Comparison of ENCODE assay signal across 1 fruit fly cellular context in the genomic region with DNA sequence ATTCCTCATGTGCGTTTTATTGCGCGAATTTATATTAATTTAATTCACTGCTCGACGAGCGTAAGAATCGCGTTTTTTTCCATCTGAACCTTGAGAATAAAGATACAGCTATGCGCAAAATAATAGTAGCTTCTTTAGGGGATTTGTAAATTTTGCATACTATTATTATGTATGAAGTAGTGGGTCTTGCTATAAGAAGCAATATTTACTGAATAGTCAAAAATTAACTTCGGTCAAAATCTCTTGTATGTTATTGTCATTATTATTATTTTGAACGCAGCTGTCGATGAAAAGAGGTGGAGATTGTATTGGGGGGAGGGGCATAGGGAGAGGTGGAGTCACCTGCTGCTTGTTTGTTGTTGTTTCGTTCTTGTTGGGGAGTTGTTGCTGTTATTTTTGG.
TF ChIP-seq lines count a peak whose summit lies in the region.

No protein-coding gene starts in this region.

TF ChIP-seq in whole organism, embryonic, 481 proteins besides CTCF, POLR2A, EP300 and RAD21 (continued from another document and continues in another):
- peak; percentile 92 for TF ChIP-seq gro (GFP tag; optimal IDR thresholded peaks at IDR 0.05; lab: Kevin White, UChicago)
- peak; percentile 58 for TF ChIP-seq CG16863 (GFP tag; optimal IDR thresholded peaks at IDR 0.05; lab: Kevin White, UChicago)
- TF ChIP-seq Dll (GFP tag; IDR thresholded peaks at IDR 0.05; lab: Robert Waterston, UW; ENCODE audit: partially characterized antibody): no peak
- peak; percentile 5 for TF ChIP-seq Dip3 (GFP tag; optimal IDR thresholded peaks at IDR 0.05; lab: Kevin White, UChicago)
- TF ChIP-seq CG7839 (tag; optimal IDR thresholded peaks at IDR 0.05; lab: Kevin White, UChicago): peak; percentile 93
- TF ChIP-seq chm (GFP tag; IDR thresholded peaks at IDR 0.05; lab: Robert Waterston, UW): peak; percentile 82
- TF ChIP-seq Elba2 (GFP tag; optimal IDR thresholded peaks at IDR 0.05; lab: Kevin White, UChicago): no peak
- peak; percentile 71 for TF ChIP-seq Bteb2 (GFP tag; optimal IDR thresholded peaks at IDR 0.05; lab: Kevin White, UChicago)
- TF ChIP-seq CG13123 (GFP tag; optimal IDR thresholded peaks at IDR 0.05; lab: Kevin White, UChicago): no peak
- peak; percentile 83 for TF ChIP-seq Dbx (GFP tag; IDR thresholded peaks at IDR 0.05; lab: Robert Waterston, UW)
- TF ChIP-seq CG6175 (GFP tag; IDR thresholded peaks at IDR 0.05; lab: Robert Waterston, UW): peak; percentile 61; the same call in 2 of the 3 replicates
- no peak for TF ChIP-seq CG10543 (GFP tag; optimal IDR thresholded peaks at IDR 0.05; lab: Kevin White, UChicago)
- TF ChIP-seq Nf-YA (GFP tag; IDR thresholded peaks at IDR 0.05; lab: Robert Waterston, UW): peak; percentile 80
- peak; percentile 88 for TF ChIP-seq D19A (tag; optimal IDR thresholded peaks at IDR 0.05; lab: Kevin White, UChicago)
- peak; percentile 64 for TF ChIP-seq pho (GFP tag; optimal IDR thresholded peaks at IDR 0.05; lab: Kevin White, UChicago)
- TF ChIP-seq row (GFP tag; IDR thresholded peaks at IDR 0.05; lab: Robert Waterston, UW): peak; percentile 90
- TF ChIP-seq CG12659 (GFP tag; optimal IDR thresholded peaks at IDR 0.05; lab: Kevin White, UChicago): peak; percentile 63
- TF ChIP-seq so (GFP tag; IDR thresholded peaks at IDR 0.05; lab: Robert Waterston, UW): peak; percentile 89
- peak; percentile 32 for TF ChIP-seq CG4707 (GFP tag; optimal IDR thresholded peaks at IDR 0.05; lab: Kevin White, UChicago)
- peak; percentile 76 for TF ChIP-seq zen (tag; optimal IDR thresholded peaks at IDR 0.05; lab: Kevin White, UChicago)
- TF ChIP-seq aop (GFP tag; IDR thresholded peaks at IDR 0.05; lab: Robert Waterston, UW): no peak
- TF ChIP-seq CG1832 (GFP tag; optimal IDR thresholded peaks at IDR 0.05; lab: Kevin White, UChicago): no peak
- TF ChIP-seq sd (tag; optimal IDR thresholded peaks at IDR 0.05; lab: Kevin White, UChicago): peak; percentile 58
- peak; percentile 84 for TF ChIP-seq zfh1 (GFP tag; IDR thresholded peaks at IDR 0.05; lab: Robert Waterston, UW)
- no peak for TF ChIP-seq Sin3A (optimal IDR thresholded peaks at IDR 0.05; lab: Kevin White, UChicago)
- TF ChIP-seq btn (GFP tag; optimal IDR thresholded peaks at IDR 0.05; lab: Kevin White, UChicago): peak; percentile 52
- peak; percentile 60 for TF ChIP-seq CG31365 (tag; optimal IDR thresholded peaks at IDR 0.05; lab: Kevin White, UChicago)
- TF ChIP-seq CG4617 (GFP tag; optimal IDR thresholded peaks at IDR 0.05; lab: Kevin White, UChicago; ENCODE audit: borderline replicate concordance): peak; percentile 12
- TF ChIP-seq CG6272 (GFP tag; IDR thresholded peaks at IDR 0.05; lab: Robert Waterston, UW): peak; percentile 35; the same call in 1 of the 2 replicates
- TF ChIP-seq ERR (GFP tag; optimal IDR thresholded peaks at IDR 0.05; lab: Kevin White, UChicago): no peak
- TF ChIP-seq dati (GFP tag; IDR thresholded peaks at IDR 0.05; lab: Robert Waterston, UW): peak; percentile 65
- TF ChIP-seq slou (GFP tag; optimal IDR thresholded peaks at IDR 0.05; lab: Kevin White, UChicago): peak; percentile 20
- peak; percentile 50; the same call in 1 of the 2 replicates for TF ChIP-seq gt (GFP tag; IDR thresholded peaks at IDR 0.05; lab: Robert Waterston, UW)
- TF ChIP-seq twi (tag; optimal IDR thresholded peaks at IDR 0.05; lab: Kevin White, UChicago): no peak
- peak; percentile 87 for TF ChIP-seq tap (tag; optimal IDR thresholded peaks at IDR 0.05; lab: Kevin White, UChicago)
- TF ChIP-seq HmgD (GFP tag; optimal IDR thresholded peaks at IDR 0.05; lab: Kevin White, UChicago): no peak
- peak; percentile 92 for TF ChIP-seq CG11695 (GFP tag; IDR thresholded peaks at IDR 0.05; lab: Robert Waterston, UW)
- peak; percentile 58; the same call in 1 of the 2 replicates for TF ChIP-seq sim (GFP tag; IDR thresholded peaks at IDR 0.05; lab: Robert Waterston, UW)
- peak; percentile 21 for TF ChIP-seq Camta (GFP tag; optimal IDR thresholded peaks at IDR 0.05; lab: Kevin White, UChicago)
- TF ChIP-seq CG2875 (GFP tag; optimal IDR thresholded peaks at IDR 0.05; lab: Kevin White, UChicago): peak; percentile 52
- TF ChIP-seq CG8359 (GFP tag; optimal IDR thresholded peaks at IDR 0.05; lab: Kevin White, UChicago; ENCODE audit: borderline replicate concordance): peak; percentile 79
- peak; percentile 32; the same call in 1 of the 3 replicates for TF ChIP-seq gce (GFP tag; IDR thresholded peaks at IDR 0.05; lab: Robert Waterston, UW)
- peak; percentile 83 for TF ChIP-seq gem (tag; optimal IDR thresholded peaks at IDR 0.05; lab: Kevin White, UChicago)
- peak; percentile 59 for TF ChIP-seq Nf-YB (GFP tag; optimal IDR thresholded peaks at IDR 0.05; lab: Kevin White, UChicago)
- peak; percentile 90 for TF ChIP-seq CG3847 (GFP tag; IDR thresholded peaks at IDR 0.05; lab: Robert Waterston, UW)
- peak; percentile 90 for TF ChIP-seq CG12071 (GFP tag; optimal IDR thresholded peaks at IDR 0.05; lab: Kevin White, UChicago)
- TF ChIP-seq CG6791 (GFP tag; IDR thresholded peaks at IDR 0.05; lab: Robert Waterston, UW; ENCODE audit: partially characterized antibody): no peak
- no peak for TF ChIP-seq bigmax (GFP tag; optimal IDR thresholded peaks at IDR 0.05; lab: Kevin White, UChicago)
- peak; percentile 89 for TF ChIP-seq CG14014 (GFP tag; IDR thresholded peaks at IDR 0.05; lab: Robert Waterston, UW)
- peak; percentile 89 for TF ChIP-seq CG6854 (GFP tag; optimal IDR thresholded peaks at IDR 0.05; lab: Kevin White, UChicago)
- TF ChIP-seq BtbVII (GFP tag; optimal IDR thresholded peaks at IDR 0.05; lab: Kevin White, UChicago): peak; percentile 90
- no peak for TF ChIP-seq Dfd (GFP tag; optimal IDR thresholded peaks at IDR 0.05; lab: Kevin White, UChicago)
- peak; percentile 92 for TF ChIP-seq ranshi (GFP tag; IDR thresholded peaks at IDR 0.05; lab: Robert Waterston, UW)
- TF ChIP-seq Oli (tag; optimal IDR thresholded peaks at IDR 0.05; lab: Kevin White, UChicago): peak; percentile 70
- peak; percentile 88 for TF ChIP-seq CG10147 (GFP tag; optimal IDR thresholded peaks at IDR 0.05; lab: Kevin White, UChicago)
- peak; percentile 48 for TF ChIP-seq ewg (GFP tag; optimal IDR thresholded peaks at IDR 0.05; lab: Kevin White, UChicago)
- no peak for TF ChIP-seq Kr (GFP tag; optimal IDR thresholded peaks at IDR 0.05; lab: Kevin White, UChicago)
- peak; percentile 64 for TF ChIP-seq CG4360 (GFP tag; IDR thresholded peaks at IDR 0.05; lab: Robert Waterston, UW)
- TF ChIP-seq Stat92E (GFP tag; optimal IDR thresholded peaks at IDR 0.05; lab: Kevin White, UChicago): peak in 1 of 3 experiments; percentile 81
- TF ChIP-seq CG32772 (GFP tag; IDR thresholded peaks at IDR 0.05; lab: Robert Waterston, UW): peak; percentile 88
- peak; percentile 84 for TF ChIP-seq trem (tag; optimal IDR thresholded peaks at IDR 0.05; lab: Kevin White, UChicago)
- TF ChIP-seq B-H1 (GFP tag; IDR thresholded peaks at IDR 0.05; lab: Robert Waterston, UW): peak; percentile 83
- TF ChIP-seq repo (GFP tag; optimal IDR thresholded peaks at IDR 0.05; lab: Kevin White, UChicago): peak; percentile 78
- peak; percentile 65 for TF ChIP-seq chn (GFP tag; optimal IDR thresholded peaks at IDR 0.05; lab: Kevin White, UChicago)
- TF ChIP-seq Opbp (GFP tag; IDR thresholded peaks at IDR 0.05; lab: Robert Waterston, UW; ENCODE audit: partially characterized antibody): no peak
- TF ChIP-seq Hmx (GFP tag; optimal IDR thresholded peaks at IDR 0.05; lab: Kevin White, UChicago): peak; percentile 30
- TF ChIP-seq nerfin-1 (tag; optimal IDR thresholded peaks at IDR 0.05; lab: Kevin White, UChicago): peak; percentile 50
- peak; percentile 69 for TF ChIP-seq jumu (GFP tag; optimal IDR thresholded peaks at IDR 0.05; lab: Kevin White, UChicago)
- peak; percentile 40 for TF ChIP-seq Atf3 (GFP tag; optimal IDR thresholded peaks at IDR 0.05; lab: Kevin White, UChicago)
- no peak for TF ChIP-seq pita (GFP tag; optimal IDR thresholded peaks at IDR 0.05; lab: Kevin White, UChicago)
- TF ChIP-seq org-1 (GFP tag; optimal IDR thresholded peaks at IDR 0.05; lab: Kevin White, UChicago): peak; percentile 45
- peak; percentile 61 for TF ChIP-seq CG17802 (tag; optimal IDR thresholded peaks at IDR 0.05; lab: Kevin White, UChicago)
- TF ChIP-seq CG4854 (GFP tag; optimal IDR thresholded peaks at IDR 0.05; lab: Kevin White, UChicago): peak; percentile 88
- peak; percentile 17 for TF ChIP-seq HmgZ (tag; optimal IDR thresholded peaks at IDR 0.05; lab: Kevin White, UChicago)
- TF ChIP-seq CG7963 (GFP tag; IDR thresholded peaks at IDR 0.05; lab: Robert Waterston, UW; ENCODE audit: partially characterized antibody): no peak
- TF ChIP-seq CG1529 (GFP tag; optimal IDR thresholded peaks at IDR 0.05; lab: Kevin White, UChicago): peak; percentile 56
- 0 out of 4 replicates have a peak, but pooled peaks have one; percentile 38 for TF ChIP-seq chinmo (GFP tag; IDR thresholded peaks at IDR 0.05; lab: Robert Waterston, UW; ENCODE audit: partially characterized antibody)
- TF ChIP-seq Vsx1 (GFP tag; optimal IDR thresholded peaks at IDR 0.05; lab: Kevin White, UChicago): peak; percentile 28
- TF ChIP-seq CG11723 (GFP tag; optimal IDR thresholded peaks at IDR 0.05; lab: Kevin White, UChicago): peak; percentile 9
- TF ChIP-seq pfk (GFP tag; optimal IDR thresholded peaks at IDR 0.05; lab: Kevin White, UChicago): no peak
- TF ChIP-seq Ravus (GFP tag; IDR thresholded peaks at IDR 0.05; lab: Robert Waterston, UW): peak; percentile 70
- peak; percentile 80 for TF ChIP-seq sqz (GFP tag; optimal IDR thresholded peaks at IDR 0.05; lab: Kevin White, UChicago)
- TF ChIP-seq trh (GFP tag; optimal IDR thresholded peaks at IDR 0.05; lab: Kevin White, UChicago): no peak
- peak; percentile 87 for TF ChIP-seq dmrt99B (tag; optimal IDR thresholded peaks at IDR 0.05; lab: Kevin White, UChicago)
- peak; percentile 36 for TF ChIP-seq zfh2 (GFP tag; optimal IDR thresholded peaks at IDR 0.05; lab: Kevin White, UChicago)
- TF ChIP-seq sc (optimal IDR thresholded peaks at IDR 0.05; lab: Kevin White, UChicago): no peak
- TF ChIP-seq sc (GFP tag; optimal IDR thresholded peaks at IDR 0.05; lab: Kevin White, UChicago): peak; percentile 48
- TF ChIP-seq C15 (GFP tag; IDR thresholded peaks at IDR 0.05; lab: Robert Waterston, UW): peak; percentile 78; the same call in 2 of the 3 replicates
- TF ChIP-seq bsh (GFP tag; optimal IDR thresholded peaks at IDR 0.05; lab: Kevin White, UChicago): peak; percentile 39 to 84
- peak; percentile 51 for TF ChIP-seq en (GFP tag; optimal IDR thresholded peaks at IDR 0.05; lab: Kevin White, UChicago)
- TF ChIP-seq Antp (GFP tag; optimal IDR thresholded peaks at IDR 0.05; lab: Kevin White, UChicago): peak; percentile 66
- peak; percentile 72 for TF ChIP-seq CG17361 (GFP tag; IDR thresholded peaks at IDR 0.05; lab: Robert Waterston, UW)
- peak; percentile 77 for TF ChIP-seq seq (GFP tag; IDR thresholded peaks at IDR 0.05; lab: Robert Waterston, UW)
- no peak for TF ChIP-seq CG17912 (GFP tag; optimal IDR thresholded peaks at IDR 0.05; lab: Kevin White, UChicago)
- TF ChIP-seq Six4 (GFP tag; optimal IDR thresholded peaks at IDR 0.05; lab: Kevin White, UChicago): peak; percentile 82
- TF ChIP-seq cato (GFP tag; optimal IDR thresholded peaks at IDR 0.05; lab: Kevin White, UChicago; ENCODE audit: borderline replicate concordance): no peak
- TF ChIP-seq CG34224 (GFP tag; IDR thresholded peaks at IDR 0.05; lab: Robert Waterston, UW; ENCODE audit: partially characterized antibody): no peak
- TF ChIP-seq pzg (GFP tag; optimal IDR thresholded peaks at IDR 0.05; lab: Kevin White, UChicago): peak; percentile 8
- peak; percentile 8 for TF ChIP-seq wek (GFP tag; optimal IDR thresholded peaks at IDR 0.05; lab: Kevin White, UChicago)
- peak; percentile 89 for TF ChIP-seq Rfx (GFP tag; IDR thresholded peaks at IDR 0.05; lab: Robert Waterston, UW)
- no peak for TF ChIP-seq unc-4 (GFP tag; IDR thresholded peaks at IDR 0.05; lab: Robert Waterston, UW; ENCODE audit: partially characterized antibody)
- no peak for TF ChIP-seq CG17612 (GFP tag; IDR thresholded peaks at IDR 0.05; lab: Robert Waterston, UW)
- peak; percentile 61 for TF ChIP-seq CG5180 (GFP tag; optimal IDR thresholded peaks at IDR 0.05; lab: Kevin White, UChicago)
- peak; percentile 81 for TF ChIP-seq CG1233 (GFP tag; optimal IDR thresholded peaks at IDR 0.05; lab: Kevin White, UChicago)
- TF ChIP-seq her (GFP tag; optimal IDR thresholded peaks at IDR 0.05; lab: Kevin White, UChicago): peak; percentile 27
- TF ChIP-seq Dref (GFP tag; IDR thresholded peaks at IDR 0.05; lab: Robert Waterston, UW): no peak
- TF ChIP-seq CG7745 (tag; optimal IDR thresholded peaks at IDR 0.05; lab: Kevin White, UChicago): no peak
- peak; percentile 90 for TF ChIP-seq slbo (GFP tag; IDR thresholded peaks at IDR 0.05; lab: Robert Waterston, UW)
- TF ChIP-seq esg (GFP tag; conservative IDR thresholded peaks at IDR 0.05; lab: Robert Waterston, UW): peak; percentile 79
- peak; percentile 73 for TF ChIP-seq dimm (GFP tag; IDR thresholded peaks at IDR 0.05; lab: Robert Waterston, UW)
- TF ChIP-seq Max (GFP tag; optimal IDR thresholded peaks at IDR 0.05; lab: Kevin White, UChicago): peak; percentile 87
- peak; percentile 90 for TF ChIP-seq CG3281 (GFP tag; optimal IDR thresholded peaks at IDR 0.05; lab: Kevin White, UChicago)
- TF ChIP-seq insv (GFP tag; optimal IDR thresholded peaks at IDR 0.05; lab: Kevin White, UChicago): no peak
- TF ChIP-seq CG17359 (tag; optimal IDR thresholded peaks at IDR 0.05; lab: Kevin White, UChicago): peak; percentile 91
- TF ChIP-seq kni (GFP tag; optimal IDR thresholded peaks at IDR 0.05; lab: Kevin White, UChicago): no peak
- TF ChIP-seq crc (GFP tag; optimal IDR thresholded peaks at IDR 0.05; lab: Kevin White, UChicago): peak; percentile 40
- TF ChIP-seq Ptx1 (GFP tag; IDR thresholded peaks at IDR 0.05; lab: Robert Waterston, UW): peak; percentile 82
- peak; percentile 99 for TF ChIP-seq Med (GFP tag; lab: Kevin White, UChicago)
- TF ChIP-seq BEAF-32 (GFP tag; optimal IDR thresholded peaks at IDR 0.05; lab: Kevin White, UChicago): no peak
- peak; percentile 84 for TF ChIP-seq CG6254 (GFP tag; optimal IDR thresholded peaks at IDR 0.05; lab: Kevin White, UChicago)
- TF ChIP-seq hth (optimal IDR thresholded peaks at IDR 0.05; lab: Kevin White, UChicago): no peak
- TF ChIP-seq rib (GFP tag; IDR thresholded peaks at IDR 0.05; lab: Robert Waterston, UW): peak; percentile 74
- peak; percentile 55 for TF ChIP-seq CG12155 (GFP tag; optimal IDR thresholded peaks at IDR 0.05; lab: Kevin White, UChicago)
- TF ChIP-seq CG7987 (GFP tag; optimal IDR thresholded peaks at IDR 0.05; lab: Kevin White, UChicago): peak; percentile 87
- peak; percentile 27 for TF ChIP-seq CG2116 (GFP tag; optimal IDR thresholded peaks at IDR 0.05; lab: Kevin White, UChicago)
- no peak for TF ChIP-seq salm (tag; optimal IDR thresholded peaks at IDR 0.05; lab: Kevin White, UChicago)
